Worm (Caenorhabditis elegans) whole organism, L3 larva: ENCODE data around the gene let-4.
"Not testable (repeated sequence)": the region's sequence is repeated elsewhere in the genome, so short reads cannot be mapped to it uniquely, and the experiment has no call there.

ENCODE experiments used
- ZK546.5 ChIP-seq: sonication (generic microtip); optimal IDR thresholded peaks from 2 replicates; lab custom pipeline; 2017; ENCODE audit warnings: missing biosample characterization, missing genetic modification characterization
- aly-2 ChIP-seq: fragments of 150-350 bp; optimal IDR thresholded peaks from 2 replicates; lab custom pipeline; 2014; ENCODE audit warnings: missing biosample characterization, missing genetic modification characterization
- ceh-16 ChIP-seq: sonication (generic microtip); optimal IDR thresholded peaks from 2 replicates; lab custom pipeline; 2017; ENCODE audit warnings: missing biosample characterization, missing genetic modification characterization
- ceh-28 ChIP-seq: fragments of 150-350 bp; optimal IDR thresholded peaks from 2 replicates; lab custom pipeline; 2014; ENCODE audit warnings: missing biosample characterization, missing genetic modification reagents, missing genetic modification characterization
- ceh-82 ChIP-seq: fragments of 150-350 bp; optimal IDR thresholded peaks from 2 replicates; lab custom pipeline; 2014; ENCODE audit warnings: missing biosample characterization, missing genetic modification characterization
- ceh-9 ChIP-seq: sonication (generic microtip); optimal IDR thresholded peaks from 2 replicates; lab custom pipeline; 2018; ENCODE audit warnings: missing biosample characterization, missing genetic modification characterization
- egl-5 ChIP-seq: fragments of 150-350 bp; optimal IDR thresholded peaks from 2 replicates; lab custom pipeline; 2017; ENCODE audit warnings: missing biosample characterization, missing genetic modification reagents, missing genetic modification characterization, inconsistent platforms
- elt-1 ChIP-seq: fragments of 150-350 bp; optimal IDR thresholded peaks from 2 replicates; lab custom pipeline; 2014; ENCODE audit warnings: missing biosample characterization, missing genetic modification characterization
- elt-2 ChIP-seq: sonication (generic microtip); optimal IDR thresholded peaks from 2 replicates; lab custom pipeline; 2016; ENCODE audit warnings: missing genetic modification reagents, mild to moderate bottlenecking, missing genetic modification characterization, missing compliant biosample characterization
- elt-3 ChIP-seq, 3 experiments: fragments of 150-350 bp in 1 of 3; sonication (generic microtip) in 2 of 3; optimal IDR thresholded peaks; 2 replicates in 2 of 3; 4 replicates in 1 of 3; lab custom pipeline; 2014 to 2017; ENCODE audit warnings: missing biosample characterization in 3 of 3, missing genetic modification characterization in 3 of 3
- fkh-10 ChIP-seq: sonication (generic microtip); optimal IDR thresholded peaks from 2 replicates; lab custom pipeline; 2017; ENCODE audit warnings: missing biosample characterization, missing genetic modification reagents, missing genetic modification characterization
- fos-1 ChIP-seq: fragments of 150-350 bp; optimal IDR thresholded peaks from 2 replicates; lab custom pipeline; 2014; ENCODE audit warnings: missing biosample characterization, missing genetic modification characterization
- hmg-11 ChIP-seq: sonication (generic microtip); optimal IDR thresholded peaks from 2 replicates; lab custom pipeline; 2016; ENCODE audit warnings: missing genetic modification characterization, missing compliant biosample characterization
- lin-39 ChIP-seq: fragments of 150-350 bp; optimal IDR thresholded peaks from 2 replicates; lab custom pipeline; 2018; ENCODE audit warnings: missing biosample characterization, missing genetic modification reagents, missing genetic modification characterization
- lsy-12 ChIP-seq: sonication (generic microtip); optimal IDR thresholded peaks from 2 replicates; lab custom pipeline; 2016; ENCODE audit warnings: mild to moderate bottlenecking, missing genetic modification characterization, missing compliant biosample characterization
- mdl-1 ChIP-seq: fragments of 150-350 bp; optimal IDR thresholded peaks from 2 replicates; lab custom pipeline; 2014; ENCODE audit warnings: missing biosample characterization, missing genetic modification characterization
- nfya-1 ChIP-seq: sonication (generic microtip); optimal IDR thresholded peaks from 2 replicates; lab custom pipeline; 2017; ENCODE audit warnings: missing genetic modification characterization, mild to moderate bottlenecking, missing compliant biosample characterization, antibody characterized with exemption, moderate library complexity; ENCODE audit not compliant: insufficient read depth
- nhr-11 ChIP-seq: fragments of 150-350 bp; optimal IDR thresholded peaks from 2 replicates; lab custom pipeline; 2014; ENCODE audit warnings: missing biosample characterization, missing genetic modification characterization
- nhr-12 ChIP-seq: fragments of 150-350 bp; optimal IDR thresholded peaks from 2 replicates; lab custom pipeline; 2014; ENCODE audit warnings: missing biosample characterization, missing genetic modification characterization
- nhr-23 ChIP-seq: fragments of 150-350 bp; optimal IDR thresholded peaks from 2 replicates; lab custom pipeline; 2014; ENCODE audit warnings: missing biosample characterization, missing genetic modification reagents, missing genetic modification characterization
- nhr-25 ChIP-seq: sonication (generic microtip); optimal IDR thresholded peaks from 2 replicates; lab custom pipeline; 2017; ENCODE audit warnings: missing biosample characterization, missing genetic modification characterization
- nhr-28 ChIP-seq: fragments of 150-350 bp; optimal IDR thresholded peaks from 2 replicates; lab custom pipeline; 2014; ENCODE audit warnings: missing biosample characterization, missing genetic modification characterization
- nhr-43 ChIP-seq: sonication (generic microtip); optimal IDR thresholded peaks from 2 replicates; lab custom pipeline; 2016; ENCODE audit warnings: mild to moderate bottlenecking, missing genetic modification characterization, missing compliant biosample characterization; ENCODE audit not compliant: poor library complexity, severe bottlenecking
- nhr-67 ChIP-seq: fragments of 150-350 bp; optimal IDR thresholded peaks from 2 replicates; lab custom pipeline; 2014; ENCODE audit warnings: missing biosample characterization, missing genetic modification characterization
- nhr-77 ChIP-seq: fragments of 150-350 bp; optimal IDR thresholded peaks from 2 replicates; lab custom pipeline; 2014; ENCODE audit warnings: missing biosample characterization, missing genetic modification characterization
- pha-4 ChIP-seq: fragments of 150-350 bp; optimal IDR thresholded peaks from 2 replicates; lab custom pipeline; 2014; ENCODE audit warnings: missing biosample characterization, missing genetic modification reagents, missing genetic modification characterization
- pqm-1 ChIP-seq: fragments of 150-350 bp; optimal IDR thresholded peaks from 2 replicates; lab custom pipeline; 2017; ENCODE audit warnings: missing biosample characterization, missing genetic modification characterization, inconsistent platforms
- snpc-4 ChIP-seq: fragments of 150-350 bp; optimal IDR thresholded peaks from 2 replicates; lab custom pipeline; 2014; ENCODE audit warnings: missing biosample characterization, missing genetic modification characterization
- unc-39 ChIP-seq: sonication (generic microtip); optimal IDR thresholded peaks from 4 replicates; lab custom pipeline; 2017; ENCODE audit warnings: missing biosample characterization, missing genetic modification characterization
- unc-62 ChIP-seq: fragments of 150-350 bp; sonication (generic microtip); optimal IDR thresholded peaks from 4 replicates; lab custom pipeline; 2014; ENCODE audit warnings: missing biosample characterization, missing genetic modification reagents, missing genetic modification characterization
- zag-1 ChIP-seq: fragments of 150-350 bp; optimal IDR thresholded peaks from 2 replicates; lab custom pipeline; 2014; ENCODE audit warnings: missing biosample characterization, missing genetic modification characterization
- ztf-4 ChIP-seq: fragments of 150-350 bp; optimal IDR thresholded peaks from 2 replicates; lab custom pipeline; 2014; ENCODE audit warnings: missing biosample characterization, missing genetic modification characterization

The let-4 gene

DNA sequence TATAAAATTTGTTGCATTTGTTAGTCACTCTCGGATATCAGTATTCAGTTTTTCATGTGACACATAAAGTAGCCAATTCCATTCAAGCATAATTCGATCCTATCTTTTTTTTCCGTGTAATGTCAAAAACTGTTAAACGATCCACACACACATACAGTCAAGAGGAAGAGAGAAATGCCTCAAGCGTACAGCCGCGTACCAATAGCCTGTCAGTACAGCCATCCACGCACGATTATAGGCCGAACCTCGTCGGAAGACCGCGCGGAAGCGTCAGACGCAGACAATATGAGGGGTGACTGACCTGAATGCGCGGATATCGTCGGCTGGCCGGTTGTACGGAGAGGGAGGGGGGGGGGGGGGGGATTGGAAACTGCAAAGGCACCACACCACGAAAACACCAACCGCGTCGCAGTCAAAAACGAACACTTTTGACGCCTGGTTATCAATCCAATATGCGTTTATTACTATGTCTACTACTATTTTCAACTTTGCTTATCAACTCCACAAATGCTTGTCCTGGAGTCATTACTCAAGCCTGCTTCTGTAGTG is at the start of gene let-4:
let-4 (plus strand) TSS at position 357 of the 549 bp plus-strand sequence.
- peak; percentile 86 for TF ChIP-seq nhr-23 (tag; lab: Kevin White, UChicago)
- no peak for TF ChIP-seq ceh-9

DNA sequence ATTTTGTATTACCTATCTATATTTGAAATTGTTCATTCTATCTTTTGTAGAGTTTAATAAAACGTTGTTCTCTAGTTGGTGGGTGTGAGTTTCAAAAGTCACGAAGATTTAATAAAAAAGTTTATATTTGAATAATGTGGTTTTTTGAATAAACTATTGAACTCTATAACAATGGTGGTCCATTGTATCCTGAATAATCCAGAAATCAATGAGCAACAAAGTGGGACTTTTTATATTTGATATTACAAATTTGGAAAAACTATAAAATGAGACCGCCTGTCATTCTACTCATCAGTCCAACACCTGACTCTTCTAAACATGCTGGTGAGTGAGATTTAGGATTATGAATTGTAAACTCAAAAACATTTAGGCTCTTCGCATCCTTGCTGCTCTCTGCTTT is 49.3 kb upstream of the let-4 start, which contains the start of gene nspc-19:
nspc-19 (plus strand) TSS at position 301 of the 400 bp plus-strand sequence.
- TF ChIP-seq nhr-11, ztf-4, fos-1 (tag; lab: Kevin White, UChicago): not testable (repeated sequence)
- TF ChIP-seq, all 47 proteins: peak for 0; not testable (repeated sequence) for 47

DNA sequence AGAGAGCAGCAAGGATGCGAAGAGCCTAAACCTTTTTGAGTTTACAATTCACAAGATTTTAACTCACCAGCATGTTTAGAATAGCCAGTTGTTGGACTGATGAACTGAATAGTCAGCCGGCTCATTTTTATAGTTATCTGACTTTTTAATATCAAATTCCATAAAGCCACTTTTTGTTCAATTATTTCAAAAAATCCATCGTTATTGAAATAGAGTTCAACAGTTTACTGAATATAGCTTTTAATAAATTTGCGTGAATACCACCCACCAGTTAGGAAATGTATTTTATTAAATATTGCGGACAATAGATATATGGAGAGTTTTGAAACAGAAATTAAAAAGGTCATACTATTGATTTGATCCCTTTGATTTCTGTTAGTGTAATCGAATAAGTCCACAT is 47.6 kb upstream of the let-4 start, which contains the start of gene nspc-20:
nspc-20 (minus strand) TSS at position 101 of the 400 bp plus-strand sequence.
- TF ChIP-seq aly-2 (tag; lab: Kevin White, UChicago) (no peak), zag-1 (tag; lab: Kevin White, UChicago) (no peak), fos-1 (tag; lab: Kevin White, UChicago) (no peak), nhr-23 (tag; lab: Kevin White, UChicago) (no peak)

DNA sequence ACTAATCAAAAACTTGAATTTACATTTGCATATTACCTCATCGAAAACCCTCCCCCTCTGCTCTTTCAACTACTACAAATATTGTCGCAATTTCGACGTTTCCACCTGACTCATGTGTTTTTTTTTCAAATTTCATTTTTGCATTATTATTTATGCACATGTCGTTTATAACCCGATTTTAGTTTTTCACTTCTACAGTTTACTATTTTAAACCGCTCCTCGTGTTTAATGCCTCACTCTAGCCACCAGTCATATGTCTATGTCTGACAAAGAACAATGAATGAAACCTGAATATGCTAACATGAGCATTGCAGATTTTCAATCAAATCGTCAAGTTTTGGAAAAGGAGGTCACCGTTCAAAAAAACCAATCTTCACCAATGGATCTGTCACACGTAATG is 43.6 kb upstream of the let-4 start, which contains the start of gene T24C2.5:
T24C2.5 (plus strand) TSS at position 301 of the 400 bp plus-strand sequence.
- TF ChIP-seq nhr-28 (no peak), pqm-1 (tag; lab: Kevin White, UChicago) (peak; percentile 0)

DNA sequence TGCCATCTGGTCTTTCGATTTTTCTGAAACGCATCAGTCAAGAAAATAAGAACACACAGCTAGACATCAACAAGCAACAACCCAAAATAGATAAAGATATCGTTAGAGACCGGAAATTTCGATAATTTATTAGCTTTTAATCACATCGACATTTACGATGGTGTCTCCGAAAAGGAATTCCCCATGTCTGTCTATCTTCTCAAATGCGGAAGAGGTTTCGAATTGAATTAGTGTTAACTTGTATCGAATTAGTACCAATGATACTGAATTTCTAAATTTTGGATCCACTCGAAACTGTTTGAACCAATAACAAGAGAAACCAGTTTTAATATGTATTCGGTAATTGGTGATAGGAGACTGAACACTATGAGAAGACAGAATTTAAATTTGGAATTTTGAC is 43.1 kb upstream of the let-4 start:
- TF ChIP-seq unc-62 (no peak), ztf-4 (tag; lab: Kevin White, UChicago) (no peak), nhr-23 (tag; lab: Kevin White, UChicago) (no peak), elt-1 (tag; lab: Kevin White, UChicago) (no peak), unc-39 (tag; lab: Kevin White, UChicago) (no peak), nfya-1 (no peak), nhr-43 (tag; lab: Kevin White, UChicago) (no peak), elt-3 (tag; optimal IDR thresholded peaks at IDR 0.05; lab: Kevin White, UChicago) (no peak), nhr-28 (no peak), nhr-67 (tag; lab: Kevin White, UChicago) (no peak), ZK546.5 (tag; lab: Kevin White, UChicago) (no peak), lin-39 (no peak), mdl-1 (tag; lab: Kevin White, UChicago) (no peak), nhr-77 (no peak), fkh-10 (GFP tag; lab: Kevin White, UChicago) (no peak), ceh-82 (tag; lab: Kevin White, UChicago) (no peak), nhr-25 (tag; lab: Kevin White, UChicago) (no peak), lsy-12 (no peak), egl-5 (tag; lab: Kevin White, UChicago) (no peak), ceh-16 (no peak)

DNA sequence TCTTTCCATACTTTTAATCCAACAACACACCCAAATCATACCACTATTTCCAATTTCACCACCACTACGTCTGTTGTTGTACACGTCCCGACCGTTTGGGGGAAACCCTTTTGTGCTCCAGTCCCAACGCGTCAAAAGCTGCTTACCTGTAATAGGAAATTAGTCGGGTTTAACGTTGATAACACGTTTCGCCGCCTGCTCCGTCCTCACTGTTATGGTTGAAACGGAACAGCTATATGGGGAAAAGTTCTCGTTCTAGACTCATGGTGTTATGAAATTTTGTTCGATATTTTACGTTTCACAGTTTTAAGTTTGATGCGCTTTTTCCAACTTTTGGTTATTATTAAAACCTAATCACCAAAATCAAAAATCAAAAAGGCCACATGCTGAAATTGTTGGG is 41.8 kb upstream of the let-4 start:
- TF ChIP-seq elt-2 (tag; lab: Kevin White, UChicago) (peak; percentile 50), hmg-11 (tag; lab: Kevin White, UChicago) (no peak), pqm-1 (tag; lab: Kevin White, UChicago) (peak; percentile 57), egl-5 (tag; lab: Kevin White, UChicago) (no peak)

DNA sequence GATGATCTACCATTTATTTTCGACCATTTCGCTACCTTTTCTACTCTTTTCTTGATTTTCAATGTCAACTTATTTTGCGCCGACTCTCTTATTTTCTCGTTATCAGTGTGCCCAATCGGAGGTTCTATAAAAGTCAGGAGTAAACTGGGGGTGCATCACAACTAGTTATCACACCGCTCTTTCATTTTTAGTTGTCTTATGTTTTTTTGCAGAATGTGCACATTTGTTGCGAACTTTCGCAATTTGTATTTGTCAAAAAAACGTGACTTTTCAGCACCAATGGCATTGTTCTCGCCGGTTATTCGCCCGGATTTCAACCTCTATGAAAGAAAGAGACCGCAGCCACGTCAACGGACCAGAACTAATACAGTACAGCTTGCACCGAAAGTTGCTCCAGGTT is 40.1 kb upstream of the let-4 start:
- TF ChIP-seq pha-4 (tag; lab: Kevin White, UChicago), result peak; percentile 41
- no peak for TF ChIP-seq ceh-28 (tag; lab: Kevin White, UChicago)
- TF ChIP-seq elt-2 (tag; lab: Kevin White, UChicago), result peak; percentile 66
- no peak for TF ChIP-seq ceh-9
- TF ChIP-seq snpc-4 (tag; lab: Kevin White, UChicago), result no peak
- no peak for TF ChIP-seq nhr-12 (tag; lab: Kevin White, UChicago)
- TF ChIP-seq ztf-4 (tag; lab: Kevin White, UChicago), result no peak
- peak; percentile 67 for TF ChIP-seq pqm-1 (tag; lab: Kevin White, UChicago)
